Worm (Caenorhabditis elegans): ENCODE results near the gene npp-23.

The npp-23 gene

ce11 chrIV:8891131-8891530 is 21.7 kb upstream of the npp-23 start, which contains the start of gene spr-2:
Gene spr-2 (plus strand): TSS chrIV:8891462.
- TF ChIP-seq daf-8 (GFP tag; IDR thresholded peaks at IDR 0.05) (no peak), nhr-11 (tag; optimal IDR thresholded peaks at IDR 0.05) (peak; percentile 65), mxl-2 (GFP tag; conservative IDR thresholded peaks at IDR 0.05) (no peak), pqm-1 (tag; optimal IDR thresholded peaks at IDR 0.05) (peak; percentile 1), nhr-76 (tag; optimal IDR thresholded peaks at IDR 0.05) (no peak), T26A8.4 (GFP tag; IDR thresholded peaks at IDR 0.05) (peak; percentile 51; the same call in 1 of the 2 replicates), D1046.2 (GFP tag; IDR thresholded peaks at IDR 0.05) (no peak), duxl-1 (tag; optimal IDR thresholded peaks at IDR 0.05; ENCODE audit: poor library complexity) (peak; percentile 35), nhr-102 (tag; optimal IDR thresholded peaks at IDR 0.05) (peak; percentile 68), lin-38 (GFP tag; IDR thresholded peaks at IDR 0.05) (peak; percentile 75), rbr-2 (tag; optimal IDR thresholded peaks at IDR 0.05) (peak; percentile 73), madf-5 (GFP tag; IDR thresholded peaks at IDR 0.05) (no peak), ZK546.5 (tag; optimal IDR thresholded peaks at IDR 0.05) (no peak), ZK337.2 (GFP tag; IDR thresholded peaks at IDR 0.05) (no peak), aly-2 (tag; optimal IDR thresholded peaks at IDR 0.05) (no peak), nhr-6 (tag; optimal IDR thresholded peaks at IDR 0.05) (peak; percentile 60), hmg-1.1 (GFP tag; IDR thresholded peaks at IDR 0.05) (peak; percentile 66; the same call in 1 of the 2 replicates), spr-3 (GFP tag; optimal IDR thresholded peaks at IDR 0.05) (peak; percentile 32), lsy-2 (tag; optimal IDR thresholded peaks at IDR 0.05) (peak in 1 of 2 experiments; percentile 88), hlh-30 (tag; optimal IDR thresholded peaks at IDR 0.05; ENCODE audit: insufficient read depth) (peak; percentile 70), php-3 (GFP tag; IDR thresholded peaks at IDR 0.05) (no peak), aha-1 (tag) (no peak), unc-39 (tag; optimal IDR thresholded peaks at IDR 0.05) (no peak), zag-1 (tag; optimal IDR thresholded peaks at IDR 0.05) (no peak), tra-1 (GFP tag; IDR thresholded peaks at IDR 0.05) (no peak), daf-12 (tag; optimal IDR thresholded peaks at IDR 0.05) (no peak), hlh-11 (tag; optimal IDR thresholded peaks at IDR 0.05) (no peak), F10B5.3 (tag; optimal IDR thresholded peaks at IDR 0.05) (no peak), saeg-2 (GFP tag; IDR thresholded peaks at IDR 0.05) (no peak), F49E8.2 (tag; optimal IDR thresholded peaks at IDR 0.05; ENCODE audit: borderline replicate concordance) (no peak), lin-13 (GFP tag; optimal IDR thresholded peaks at IDR 0.05) (peak; percentile 19), nhr-28 (tag; optimal IDR thresholded peaks at IDR 0.05) (peak; percentile 38), F37D6.2 (tag; optimal IDR thresholded peaks at IDR 0.05) (peak; percentile 35), spr-1 (tag; optimal IDR thresholded peaks at IDR 0.05) (peak; percentile 33), nhr-42 (GFP tag; IDR thresholded peaks at IDR 0.05) (no peak), daf-16 (GFP tag; optimal IDR thresholded peaks at IDR 0.05) (peak; percentile 7 to 34), daf-16 (tag; optimal IDR thresholded peaks at IDR 0.05) (peak; percentile 62), nhr-237 (tag; optimal IDR thresholded peaks at IDR 0.05) (no peak), vab-7 (GFP tag; IDR thresholded peaks at IDR 0.05) (peak; percentile 60), ztf-7 (tag; optimal IDR thresholded peaks at IDR 0.05) (peak; percentile 62), mep-1 (tag; optimal IDR thresholded peaks at IDR 0.05) (peak; percentile 79), nhr-111 (GFP tag; optimal IDR thresholded peaks at IDR 0.05) (no peak), nhr-41 (GFP tag; IDR thresholded peaks at IDR 0.05) (no peak), nhr-48 (tag; optimal IDR thresholded peaks at IDR 0.05) (peak; percentile 26), lin-15B (tag; optimal IDR thresholded peaks at IDR 0.05) (no peak), zip-2 (tag; optimal IDR thresholded peaks at IDR 0.05) (peak; percentile 22), ceh-28 (tag; optimal IDR thresholded peaks at IDR 0.05) (no peak), ceh-82 (tag; optimal IDR thresholded peaks at IDR 0.05) (no peak), Y5F2A.4 (GFP tag; optimal IDR thresholded peaks at IDR 0.05) (no peak), pha-4 (GFP tag; IDR thresholded peaks at IDR 0.05) (0 out of 2 replicates have a peak, but pooled peaks have one; percentile 35), pha-4 (tag; optimal IDR thresholded peaks at IDR 0.05) (peak; percentile 61), mes-2 (tag; optimal IDR thresholded peaks at IDR 0.05; ENCODE audit: poor library complexity, severe bottlenecking) (no peak), arid-1 (GFP tag; conservative IDR thresholded peaks at IDR 0.05) (no peak)

Measured in whole organism, L4 larva.